Fruit fly (Drosophila melanogaster) whole organism, embryonic: Measurements from ENCODE around the gene Cht2.

ENCODE experiments used
- Abd-B ChIP-seq: fragments of 200-800 bp; sonication (Bioruptor generic); optimal IDR thresholded peaks from 2 replicates; lab custom pipeline; 2018; ENCODE audit warnings: missing biosample characterization, mild to moderate bottlenecking, missing genetic modification characterization, moderate library complexity
- Aef1 ChIP-seq: fragments of 200-800 bp; sonication (Bioruptor generic); IDR thresholded peaks from 3 replicates; pipeline ENCODE4 v1.3.6; 2022; ENCODE audit warnings: missing biosample characterization, missing genetic modification characterization
- Atf3 ChIP-seq: fragments of 200-800 bp; sonication (Bioruptor generic); optimal IDR thresholded peaks from 3 replicates; lab custom pipeline; 2016; ENCODE audit warnings: missing biosample characterization, missing genetic modification characterization
- CG11456 ChIP-seq: fragments of 200-800 bp; sonication (Bioruptor generic); IDR thresholded peaks from 3 replicates; pipeline ENCODE4 v1.3.6; 2022; ENCODE audit warnings: missing biosample characterization, missing genetic modification characterization
- CG12219 ChIP-seq: fragments of 200-800 bp; sonication (Bioruptor generic); optimal IDR thresholded peaks from 3 replicates; lab custom pipeline; 2018; ENCODE audit warnings: missing biosample characterization, mild to moderate bottlenecking, missing genetic modification characterization
- CG12391 ChIP-seq: fragments of 200-800 bp; sonication (Bioruptor generic); optimal IDR thresholded peaks from 3 replicates; lab custom pipeline; 2018; ENCODE audit warnings: missing biosample characterization, mild to moderate bottlenecking, missing genetic modification characterization, moderate library complexity
- CG15601 ChIP-seq: fragments of 200-800 bp; sonication (Bioruptor generic); optimal IDR thresholded peaks from 3 replicates; lab custom pipeline; 2019; ENCODE audit warnings: missing biosample characterization, mild to moderate bottlenecking, missing genetic modification characterization, moderate library complexity
- CG17912 ChIP-seq: fragments of 200-800 bp; sonication (Bioruptor generic); optimal IDR thresholded peaks from 2 replicates; lab custom pipeline; 2018; ENCODE audit warnings: missing biosample characterization, mild to moderate bottlenecking, missing genetic modification characterization
- CG18011 ChIP-seq: fragments of 200-800 bp; sonication (Bioruptor generic); optimal IDR thresholded peaks from 2 replicates; lab custom pipeline; 2017; ENCODE audit warnings: missing biosample characterization, missing genetic modification characterization, mild to moderate bottlenecking, moderate library complexity, missing genotype
- CG2202 ChIP-seq: fragments of 200-800 bp; sonication (Bioruptor generic); optimal IDR thresholded peaks from 2 replicates; lab custom pipeline; 2018; ENCODE audit warnings: missing biosample characterization, mild to moderate bottlenecking, missing genetic modification characterization
- CG2678 ChIP-seq: fragments of 200-800 bp; sonication (Bioruptor generic); optimal IDR thresholded peaks from 3 replicates; lab custom pipeline; 2019; ENCODE audit warnings: missing biosample characterization, mild to moderate bottlenecking, missing genetic modification characterization, moderate library complexity
- CG2875 ChIP-seq: fragments of 200-800 bp; sonication (Bioruptor generic); optimal IDR thresholded peaks from 2 replicates; lab custom pipeline; 2017; ENCODE audit warnings: missing biosample characterization, mild to moderate bottlenecking, missing genetic modification characterization, missing genetic modification reagents
- CG3163 ChIP-seq: fragments of 200-800 bp; sonication (Bioruptor generic); optimal IDR thresholded peaks from 3 replicates; lab custom pipeline; 2016; ENCODE audit warnings: missing biosample characterization, missing genetic modification characterization
- CG34376 ChIP-seq: fragments of 200-800 bp; sonication (Bioruptor generic); optimal IDR thresholded peaks from 2 replicates; lab custom pipeline; 2018; ENCODE audit warnings: missing biosample characterization, mild to moderate bottlenecking, missing genetic modification characterization
- CG3726 ChIP-seq: fragments of 200-800 bp; sonication (Bioruptor generic); IDR thresholded peaks from 3 replicates; pipeline ENCODE4, ENCODE4 v1.3.6; 2022; ENCODE audit warnings: missing biosample characterization, missing genetic modification characterization
- CG3838 ChIP-seq: fragments of 200-800 bp; sonication (Bioruptor generic); optimal IDR thresholded peaks from 3 replicates; lab custom pipeline; 2016; ENCODE audit warnings: missing biosample characterization, missing genetic modification characterization
- CG43689 ChIP-seq: fragments of 200-800 bp; sonication (Bioruptor generic); IDR thresholded peaks from 2 replicates; pipeline ENCODE4 v1.3.6; 2022; ENCODE audit warnings: missing biosample characterization, missing genetic modification characterization
- CG4820 ChIP-seq: fragments of 200-800 bp; sonication (Bioruptor generic); optimal IDR thresholded peaks from 3 replicates; lab custom pipeline; 2016; ENCODE audit warnings: missing biosample characterization, missing genetic modification characterization
- CG7745 ChIP-seq: fragments of 200-800 bp; sonication (Bioruptor generic); optimal IDR thresholded peaks from 2 replicates; lab custom pipeline; 2018; ENCODE audit warnings: missing biosample characterization, mild to moderate bottlenecking, missing genetic modification characterization, moderate library complexity
- CG7786 ChIP-seq: fragments of 200-800 bp; sonication (Bioruptor generic); optimal IDR thresholded peaks from 2 replicates; lab custom pipeline; 2016; ENCODE audit warnings: missing biosample characterization, missing genetic modification characterization
- CG7963 ChIP-seq: fragments of 200-800 bp; sonication (Bioruptor generic); IDR thresholded peaks from 3 replicates; pipeline ENCODE4 v1.3.6; 2022; ENCODE audit warnings: missing biosample characterization, missing genetic modification characterization; ENCODE audit not compliant: partially characterized antibody
- CG9437 ChIP-seq: fragments of 200-800 bp; sonication (Bioruptor generic); optimal IDR thresholded peaks from 2 replicates; lab custom pipeline; 2018; ENCODE audit warnings: missing biosample characterization, mild to moderate bottlenecking, missing genetic modification characterization
- CG9609 ChIP-seq: fragments of 200-800 bp; sonication (Bioruptor generic); optimal IDR thresholded peaks from 3 replicates; lab custom pipeline; 2016; ENCODE audit warnings: missing biosample characterization, missing genetic modification characterization
- Fer1 ChIP-seq: fragments of 200-800 bp; sonication (Bioruptor generic); optimal IDR thresholded peaks from 2 replicates; lab custom pipeline; 2017; ENCODE audit warnings: missing biosample characterization, mild to moderate bottlenecking, missing genetic modification characterization
- Fer3 ChIP-seq: fragments of 200-800 bp; sonication (Bioruptor generic); optimal IDR thresholded peaks from 2 replicates; lab custom pipeline; 2018; ENCODE audit warnings: missing biosample characterization, mild to moderate bottlenecking, missing genetic modification characterization, moderate library complexity
- Hmr ChIP-seq: fragments of 200-800 bp; sonication (Bioruptor generic); optimal IDR thresholded peaks from 3 replicates; lab custom pipeline; 2017; ENCODE audit warnings: mild to moderate bottlenecking, missing biosample characterization, missing genetic modification reagents, missing genetic modification characterization
- Lpt ChIP-seq: fragments of >200 bp; optimal IDR thresholded peaks from 2 replicates; lab custom pipeline; 2018; ENCODE audit warnings: missing biosample characterization, missing genetic modification characterization
- PHDP ChIP-seq: fragments of 200-800 bp; sonication (Bioruptor generic); optimal IDR thresholded peaks from 3 replicates; lab custom pipeline; 2018; ENCODE audit warnings: missing biosample characterization, mild to moderate bottlenecking, missing genetic modification characterization, moderate library complexity
- Ravus ChIP-seq: fragments of 200-800 bp; sonication (Bioruptor generic); IDR thresholded peaks from 2 replicates; pipeline ENCODE4 v1.3.6; 2022; ENCODE audit warnings: missing biosample characterization, missing genetic modification characterization
- Rfx ChIP-seq: fragments of 200-800 bp; sonication (Bioruptor generic); IDR thresholded peaks from 2 replicates; pipeline ENCODE4 v1.3.6; 2022; ENCODE audit warnings: missing biosample characterization, missing genetic modification characterization
- al ChIP-seq: fragments of 200-800 bp; sonication (Bioruptor generic); IDR thresholded peaks from 2 replicates; pipeline ENCODE4 v1.3.6; 2022; ENCODE audit warnings: missing biosample characterization, missing genetic modification characterization
- chn ChIP-seq: fragments of 200-800 bp; sonication (Bioruptor generic); optimal IDR thresholded peaks from 2 replicates; lab custom pipeline; 2016; ENCODE audit warnings: missing biosample characterization, missing genetic modification characterization
- crc ChIP-seq: fragments of 200-800 bp; sonication (Bioruptor generic); optimal IDR thresholded peaks from 2 replicates; lab custom pipeline; 2016; ENCODE audit warnings: missing biosample characterization, missing genetic modification characterization
- crol ChIP-seq: fragments of 200-800 bp; sonication (Bioruptor generic); IDR thresholded peaks from 2 replicates; pipeline ENCODE4 v1.3.6; 2022; ENCODE audit warnings: missing biosample characterization, missing genetic modification characterization
- dmrt99B ChIP-seq: fragments of 200-800 bp; sonication (Bioruptor generic); optimal IDR thresholded peaks from 2 replicates; lab custom pipeline; 2018; ENCODE audit warnings: missing biosample characterization, mild to moderate bottlenecking, missing genetic modification characterization, moderate library complexity
- esg ChIP-seq: fragments of 200-800 bp; sonication (Bioruptor generic); conservative IDR thresholded peaks from 2 replicates; pipeline ENCODE4 v1.3.6; 2022; ENCODE audit warnings: missing biosample characterization, missing genetic modification characterization
- ewg ChIP-seq: fragments of 200-800 bp; sonication (Bioruptor generic); optimal IDR thresholded peaks from 3 replicates; lab custom pipeline; 2017; ENCODE audit warnings: mild to moderate bottlenecking, missing biosample characterization, missing genetic modification reagents, missing genetic modification characterization
- exex ChIP-seq: fragments of 200-800 bp; sonication (Bioruptor generic); optimal IDR thresholded peaks from 4 replicates; lab custom pipeline; 2018; ENCODE audit warnings: missing biosample characterization, mild to moderate bottlenecking, missing genetic modification characterization, moderate library complexity
- fd3F ChIP-seq: fragments of 200-800 bp; sonication (Bioruptor generic); optimal IDR thresholded peaks from 2 replicates; lab custom pipeline; 2018; ENCODE audit warnings: missing biosample characterization, mild to moderate bottlenecking, missing genetic modification characterization, moderate library complexity
- ftz-f1 ChIP-seq: fragments of 200-800 bp; sonication (Bioruptor generic); optimal IDR thresholded peaks from 2 replicates; lab custom pipeline; 2016; ENCODE audit warnings: missing biosample characterization, missing genetic modification characterization
- gem ChIP-seq: fragments of 200-800 bp; sonication (Bioruptor generic); optimal IDR thresholded peaks from 2 replicates; lab custom pipeline; 2019; ENCODE audit warnings: missing biosample characterization, mild to moderate bottlenecking, missing genetic modification characterization, moderate library complexity
- gfzf ChIP-seq: fragments of 200-800 bp; sonication (Bioruptor generic); optimal IDR thresholded peaks from 2 replicates; lab custom pipeline; 2016; ENCODE audit warnings: missing biosample characterization, mild to moderate bottlenecking, missing genetic modification characterization, moderate library complexity
- nerfin-1 ChIP-seq: fragments of 200-800 bp; sonication (Bioruptor generic); optimal IDR thresholded peaks from 3 replicates; lab custom pipeline; 2019; ENCODE audit warnings: missing biosample characterization, mild to moderate bottlenecking, missing genetic modification characterization, moderate library complexity
- pros ChIP-seq: fragments of 200-800 bp; sonication (Bioruptor generic); optimal IDR thresholded peaks from 3 replicates; lab custom pipeline; 2019; ENCODE audit warnings: missing biosample characterization, mild to moderate bottlenecking, missing genetic modification characterization, moderate library complexity
- sr ChIP-seq: fragments of 200-800 bp; sonication (Bioruptor generic); IDR thresholded peaks from 3 replicates; pipeline ENCODE4 v1.3.6; 2022; ENCODE audit warnings: missing biosample characterization, missing genetic modification characterization
- stc ChIP-seq: fragments of 200-800 bp; sonication (Bioruptor generic); IDR thresholded peaks from 2 replicates; pipeline ENCODE4 v1.3.6; 2022; ENCODE audit warnings: missing biosample characterization, missing genetic modification characterization
- tin ChIP-seq: fragments of 200-800 bp; sonication (Bioruptor generic); optimal IDR thresholded peaks from 3 replicates; lab custom pipeline; 2016; ENCODE audit warnings: missing biosample characterization, missing genetic modification characterization
- ttk ChIP-seq: fragments of 200-800 bp; sonication (Bioruptor generic); IDR thresholded peaks from 2 replicates; pipeline ENCODE4 v2.1.2; 2022; ENCODE audit warnings: missing biosample characterization, missing genetic modification characterization
- vnd ChIP-seq: fragments of 200-800 bp; sonication (Bioruptor generic); IDR thresholded peaks from 3 replicates; pipeline ENCODE4 v1.3.6; 2022; ENCODE audit warnings: missing biosample characterization, missing genetic modification characterization; ENCODE audit not compliant: partially characterized antibody
- wek ChIP-seq: fragments of 200-800 bp; sonication (Bioruptor generic); optimal IDR thresholded peaks from 3 replicates; lab custom pipeline; 2018; ENCODE audit warnings: missing biosample characterization, mild to moderate bottlenecking, missing genetic modification characterization, moderate library complexity
- zfh2 ChIP-seq: fragments of 200-800 bp; sonication (Bioruptor generic); optimal IDR thresholded peaks from 2 replicates; lab custom pipeline; 2016; ENCODE audit warnings: missing biosample characterization, missing genetic modification characterization

Cht2 gene

DNA sequence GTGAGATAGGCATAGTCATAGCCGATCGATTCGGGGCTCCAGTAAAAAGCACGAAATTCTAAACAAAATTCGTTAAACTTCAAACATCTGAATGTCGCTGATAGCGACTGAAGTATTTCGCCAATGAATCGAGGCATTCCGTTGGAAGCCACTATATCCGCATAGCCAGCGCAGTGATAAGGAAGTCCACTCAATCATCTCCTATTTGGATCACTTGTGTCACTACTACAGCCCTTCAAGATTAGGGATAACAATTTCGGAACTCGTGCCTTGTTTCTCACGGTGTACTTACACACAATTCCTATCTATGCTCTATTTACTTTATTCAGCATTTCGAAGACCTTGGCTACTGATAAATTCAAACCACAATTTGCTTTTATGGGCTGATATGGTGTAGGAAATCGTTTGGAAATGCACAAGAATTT, 17.8 kb downstream of the Cht2 start, which contains the start of gene PIG-Wb (continued):
- TF ChIP-seq CG2678 (tag; lab: Kevin White, UChicago) (peak; percentile 57), Atf3 (no peak), CG9609 (GFP tag; lab: Kevin White, UChicago) (no peak), Fer1 (GFP tag; lab: Kevin White, UChicago) (peak; percentile 65), CG12219 (GFP tag; lab: Kevin White, UChicago) (peak; percentile 14), CG18011 (GFP tag; lab: Kevin White, UChicago) (no peak), sr (GFP tag; lab: Robert Waterston, UW) (no peak), ewg (no peak), CG7745 (tag; lab: Kevin White, UChicago) (no peak), CG12391 (no peak), CG17912 (GFP tag; lab: Kevin White, UChicago) (no peak), Rfx (GFP tag; lab: Robert Waterston, UW) (0 out of 2 replicates have a peak, but pooled peaks have one; percentile 3), gem (tag; lab: Kevin White, UChicago) (peak; percentile 20), crol (GFP tag; lab: Robert Waterston, UW) (no peak), zfh2 (no peak), CG3726 (GFP tag; lab: Robert Waterston, UW) (no peak), CG7963 (GFP tag; lab: Robert Waterston, UW) (no peak), CG34376 (peak; percentile 91), fd3F (GFP tag; lab: Kevin White, UChicago) (no peak), ttk (GFP tag; lab: Robert Waterston, UW) (no peak), tin (GFP tag; lab: Kevin White, UChicago) (no peak), chn (GFP tag; lab: Kevin White, UChicago) (no peak), CG3163 (GFP tag; lab: Kevin White, UChicago) (no peak), Fer3 (tag; lab: Kevin White, UChicago) (no peak), esg (GFP tag; lab: Robert Waterston, UW) (no peak), PHDP (tag; lab: Kevin White, UChicago) (peak; percentile 34), Abd-B (no peak), nerfin-1 (tag; lab: Kevin White, UChicago) (no peak), vnd (GFP tag; lab: Robert Waterston, UW) (no peak), CG2875 (no peak), exex (peak; percentile 88), CG3838 (GFP tag; lab: Kevin White, UChicago) (no peak), Lpt (no peak), Aef1 (no peak), CG2202 (tag; lab: Kevin White, UChicago) (no peak), CG7786 (no peak), wek (GFP tag; lab: Kevin White, UChicago) (peak; percentile 24), CG43689 (GFP tag; lab: Robert Waterston, UW) (no peak), CG11456 (GFP tag; lab: Robert Waterston, UW) (0 out of 3 replicates have a peak, but pooled peaks have one; percentile 15), pros (GFP tag; lab: Kevin White, UChicago) (no peak), crc (no peak), ftz-f1 (GFP tag; lab: Kevin White, UChicago) (peak; percentile 50), al (no peak), stc (GFP tag; lab: Robert Waterston, UW) (no peak), dmrt99B (peak; percentile 24), gfzf (no peak), CG9437 (GFP tag; lab: Kevin White, UChicago) (no peak), Hmr (GFP tag; lab: Kevin White, UChicago) (peak; percentile 49), CG4820 (GFP tag; lab: Kevin White, UChicago) (no peak), CG15601 (tag; lab: Kevin White, UChicago) (no peak), Ravus (GFP tag; lab: Robert Waterston, UW) (no peak)
